Fruit fly (Drosophila melanogaster) whole organism, adult: Measurements from ENCODE around the gene smp-30.

ENCODE experiments used
- CG11617 ChIP-seq: fragments of 200-800 bp; sonication (Bioruptor generic); optimal IDR thresholded peaks from 2 replicates; lab custom pipeline; 2017; ENCODE audit warnings: mild to moderate bottlenecking, missing biosample characterization, missing genetic modification reagents, missing genetic modification characterization
- CG12768 ChIP-seq: fragments of 200-800 bp; sonication (Bioruptor generic); optimal IDR thresholded peaks from 2 replicates; lab custom pipeline; 2017; ENCODE audit warnings: missing biosample characterization, missing genetic modification characterization, mild to moderate bottlenecking, moderate library complexity, missing genetic modification reagents
- CG14711 ChIP-seq: fragments of 200-800 bp; sonication (Bioruptor generic); optimal IDR thresholded peaks from 2 replicates; lab custom pipeline; 2018; ENCODE audit warnings: missing biosample characterization, mild to moderate bottlenecking, missing genetic modification characterization, moderate library complexity
- CG1620 ChIP-seq: fragments of 200-800 bp; sonication (Bioruptor generic); optimal IDR thresholded peaks from 2 replicates; lab custom pipeline; 2016; ENCODE audit warnings: missing biosample characterization, missing genetic modification characterization
- CG33017 ChIP-seq: fragments of 200-800 bp; sonication (Bioruptor generic); optimal IDR thresholded peaks from 2 replicates; lab custom pipeline; 2018; ENCODE audit warnings: missing biosample characterization, mild to moderate bottlenecking, missing genetic modification characterization, moderate library complexity
- CG5204 ChIP-seq: fragments of 200-800 bp; sonication (Bioruptor generic); optimal IDR thresholded peaks from 2 replicates; lab custom pipeline; 2016; ENCODE audit warnings: missing biosample characterization, missing genetic modification characterization
- CG7045 ChIP-seq: fragments of 200-800 bp; sonication (Bioruptor generic); optimal IDR thresholded peaks from 2 replicates; lab custom pipeline; 2017; ENCODE audit warnings: missing biosample characterization, mild to moderate bottlenecking, missing genetic modification characterization
- CG7101 ChIP-seq: fragments of 200-800 bp; sonication (Bioruptor generic); optimal IDR thresholded peaks from 2 replicates; lab custom pipeline; 2018; ENCODE audit warnings: missing biosample characterization, mild to moderate bottlenecking, missing genetic modification characterization, moderate library complexity
- Clk ChIP-seq: fragments of 200-800 bp; sonication (Bioruptor generic); optimal IDR thresholded peaks from 2 replicates; lab custom pipeline; 2017; ENCODE audit warnings: missing biosample characterization, missing genetic modification characterization
- Crg-1 ChIP-seq: fragments of 200-800 bp; sonication (Bioruptor generic); optimal IDR thresholded peaks from 2 replicates; lab custom pipeline; 2016; ENCODE audit warnings: missing biosample characterization, missing genetic modification characterization
- Hr96 ChIP-seq: fragments of 200-800 bp; sonication (Bioruptor generic); optimal IDR thresholded peaks from 2 replicates; lab custom pipeline; 2016; ENCODE audit warnings: missing biosample characterization, missing genetic modification characterization
- Mnt ChIP-seq: fragments of 200-800 bp; sonication (Bioruptor generic); optimal IDR thresholded peaks from 2 replicates; lab custom pipeline; 2016; ENCODE audit warnings: missing biosample characterization, mild to moderate bottlenecking, missing genetic modification characterization
- bab1 ChIP-seq: fragments of 200-800 bp; sonication (Bioruptor generic); optimal IDR thresholded peaks from 3 replicates; lab custom pipeline; 2019; ENCODE audit warnings: missing biosample characterization, mild to moderate bottlenecking, missing genetic modification characterization, moderate library complexity
- cic ChIP-seq: fragments of 200-800 bp; sonication (Bioruptor generic); optimal IDR thresholded peaks from 2 replicates; lab custom pipeline; 2017; ENCODE audit warnings: missing biosample characterization, mild to moderate bottlenecking, missing genetic modification characterization, moderate library complexity
- cnc ChIP-seq, 2 experiments: fragments of >200 bp; optimal IDR thresholded peaks; 2 replicates each; lab custom pipeline; 2017
- kay ChIP-seq: fragments of 200-800 bp; sonication (Bioruptor generic); peaks from one replicate; lab custom pipeline; 2016; ENCODE audit warnings: missing biosample characterization, missing genetic modification characterization, borderline replicate concordance
- ovo ChIP-seq: fragments of 200-800 bp; sonication (Bioruptor generic); optimal IDR thresholded peaks from 2 replicates; lab custom pipeline; 2016; ENCODE audit warnings: missing biosample characterization, missing genetic modification characterization
- pad ChIP-seq: fragments of 200-800 bp; sonication (Bioruptor generic); optimal IDR thresholded peaks from 3 replicates; lab custom pipeline; 2017; ENCODE audit warnings: missing biosample characterization, missing genetic modification characterization, mild to moderate bottlenecking, moderate library complexity, missing genetic modification reagents
- tj ChIP-seq: fragments of 200-800 bp; sonication (Bioruptor generic); optimal IDR thresholded peaks from 3 replicates; lab custom pipeline; 2017; ENCODE audit warnings: missing biosample characterization, mild to moderate bottlenecking, missing genetic modification characterization, moderate library complexity
- toe ChIP-seq: fragments of 200-800 bp; sonication (Bioruptor generic); optimal IDR thresholded peaks from 2 replicates; lab custom pipeline; 2016; ENCODE audit warnings: missing biosample characterization, missing genetic modification characterization

smp-30 gene

dm6 chr3R:14758331-14758730 lies 7.3 kb upstream of the smp-30 start:
- TF ChIP-seq CG1620 (no peak), CG5204 (GFP tag; lab: Kevin White, UChicago) (no peak), CG33017 (tag; lab: Kevin White, UChicago) (no peak)

DNA sequence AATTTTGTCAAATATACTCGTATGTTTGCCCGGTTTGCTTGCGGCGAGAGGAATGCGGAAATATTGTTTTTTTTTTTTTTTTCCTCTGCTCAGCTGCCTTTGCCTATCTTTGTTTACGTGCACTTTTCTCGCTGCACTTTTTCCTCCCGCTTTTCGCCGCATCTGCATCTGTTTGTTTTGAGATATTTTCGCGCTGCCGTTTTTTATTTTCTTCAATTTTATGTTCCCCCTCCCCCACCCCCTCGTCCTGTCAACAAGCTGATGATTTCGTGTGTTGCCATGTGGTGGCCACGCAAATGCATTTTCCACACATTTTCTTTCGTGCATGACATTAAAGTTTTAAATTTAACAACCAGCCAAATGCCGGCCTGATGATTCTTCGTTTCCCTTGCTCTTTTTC lies 5.0 kb upstream of the smp-30 start:
- TF ChIP-seq cic (GFP tag; lab: Kevin White, UChicago), result peak; percentile 40
- no peak for TF ChIP-seq CG12768 (GFP tag; lab: Kevin White, UChicago)

DNA sequence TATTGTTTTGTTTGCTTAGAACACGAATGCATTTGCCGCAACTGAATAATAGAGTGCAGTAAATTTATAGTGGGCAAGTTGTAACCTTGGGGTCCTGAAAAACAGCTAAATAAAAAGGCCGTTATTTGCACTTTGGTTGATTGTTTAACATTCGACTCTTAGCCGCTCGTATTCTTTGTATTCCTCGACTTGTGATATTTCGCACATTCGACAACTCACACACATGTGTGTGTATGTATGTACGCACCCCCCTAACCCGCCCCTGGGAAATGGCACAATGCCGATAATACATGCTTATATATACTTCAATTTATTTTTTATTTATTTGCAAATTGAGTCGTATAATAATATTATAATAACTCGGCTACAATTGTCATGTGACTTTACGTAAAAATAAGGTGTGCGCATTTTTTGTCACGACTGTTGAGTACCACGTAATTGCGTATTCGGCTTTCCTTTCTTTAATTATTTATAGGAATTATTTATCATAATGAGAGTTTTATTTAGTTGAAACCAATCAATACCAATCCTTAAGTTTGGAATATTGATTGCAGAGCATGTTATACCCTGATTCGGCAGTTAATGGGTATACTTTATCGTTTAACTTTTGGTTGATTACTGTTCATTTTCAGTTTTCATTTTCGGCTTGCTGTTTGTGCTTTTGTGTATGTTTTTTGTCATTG lies 3.9 kb upstream of the smp-30 start:
- peak; percentile 74 for TF ChIP-seq tj (GFP tag; lab: Kevin White, UChicago)
- peak; percentile 48 for TF ChIP-seq CG33017 (tag; lab: Kevin White, UChicago)
- TF ChIP-seq ovo (GFP tag; lab: Kevin White, UChicago), result no peak
- no peak for TF ChIP-seq cnc (optimal IDR thresholded peaks at IDR 0.05; lab: Kevin White, UChicago)
- TF ChIP-seq CG1620, result no peak
- TF ChIP-seq CG7101, result peak; percentile 59
- peak; percentile 50 for TF ChIP-seq CG12768 (GFP tag; lab: Kevin White, UChicago)
- TF ChIP-seq CG5204 (GFP tag; lab: Kevin White, UChicago), result no peak
- peak; percentile 92 for TF ChIP-seq bab1
- TF ChIP-seq kay (GFP tag; lab: Kevin White, UChicago), result no peak
- no peak for TF ChIP-seq CG7045 (GFP tag; lab: Kevin White, UChicago)
- TF ChIP-seq toe (GFP tag; lab: Kevin White, UChicago), result no peak
- TF ChIP-seq pad (GFP tag; lab: Kevin White, UChicago), result peak; percentile 37
- TF ChIP-seq CG14711, result peak; percentile 73
- no peak for TF ChIP-seq Clk (GFP tag; lab: Kevin White, UChicago)
- TF ChIP-seq Mnt (GFP tag; lab: Kevin White, UChicago), result no peak
- peak; percentile 47 for TF ChIP-seq cic (GFP tag; lab: Kevin White, UChicago)

dm6 chr3R:14754360-14754759 lies 3.3 kb upstream of the smp-30 start, which contains the start of gene CG7362:
TSS of gene CG7362 (minus strand) at chr3R:14754460.
- peak; percentile 87 for TF ChIP-seq kay (GFP tag; lab: Kevin White, UChicago)
- TF ChIP-seq pad (GFP tag; lab: Kevin White, UChicago), result no peak

- peak; percentile 80 for TF ChIP-seq CG11617 (GFP tag; lab: Kevin White, UChicago)
- TF ChIP-seq CG12768 (GFP tag; lab: Kevin White, UChicago), result peak; percentile 65
- peak; percentile 23 for TF ChIP-seq Hr96
- peak; percentile 48 for TF ChIP-seq pad (GFP tag; lab: Kevin White, UChicago)
- TF ChIP-seq CG7045 (GFP tag; lab: Kevin White, UChicago), result peak; percentile 64
- TF ChIP-seq CG33017 (tag; lab: Kevin White, UChicago), result peak; percentile 69
- peak; percentile 99 for TF ChIP-seq kay (GFP tag; lab: Kevin White, UChicago)
- peak; percentile 29 for TF ChIP-seq Clk (GFP tag; lab: Kevin White, UChicago)
- peak; percentile 69 for TF ChIP-seq tj (GFP tag; lab: Kevin White, UChicago)
- peak; percentile 61 for TF ChIP-seq CG14711
- peak; percentile 68 for TF ChIP-seq bab1
- no peak for TF ChIP-seq CG1620
- TF ChIP-seq toe (GFP tag; lab: Kevin White, UChicago), result no peak
- TF ChIP-seq Mnt (GFP tag; lab: Kevin White, UChicago), result peak; percentile 90
- peak; percentile 73 for TF ChIP-seq CG7101
- no peak for TF ChIP-seq cnc (optimal IDR thresholded peaks at IDR 0.05; lab: Kevin White, UChicago)
- peak; percentile 53 for TF ChIP-seq Crg-1 (GFP tag; lab: Kevin White, UChicago)
- peak; percentile 6 for TF ChIP-seq CG5204 (GFP tag; lab: Kevin White, UChicago)
- peak; percentile 65 for TF ChIP-seq ovo (GFP tag; lab: Kevin White, UChicago)
- peak; percentile 91 for TF ChIP-seq cic (GFP tag; lab: Kevin White, UChicago)
These were observed 1.8 kb downstream of the smp-30 start for dm6 chr3R:14749077-14749798.

dm6 chr3R:14748323-14749076 lies 2.5 kb downstream of the smp-30 start:
- TF ChIP-seq CG1620 (no peak), cnc (optimal IDR thresholded peaks at IDR 0.05; lab: Kevin White, UChicago) (peak in 1 of 2 experiments; percentile 60), CG7045 (GFP tag; lab: Kevin White, UChicago) (no peak)
